Fruit fly (Drosophila melanogaster) whole organism, embryonic: ENCODE measurements around the gene CG15011.

Source experiments
- Blimp-1 ChIP-seq: fragments of 200-800 bp; sonication (Bioruptor generic); optimal IDR thresholded peaks from 3 replicates; lab custom pipeline; 2018; ENCODE audit warnings: missing biosample characterization, missing genetic modification characterization, mild to moderate bottlenecking, moderate library complexity, missing genetic modification reagents
- CG10543 ChIP-seq: fragments of 200-800 bp; sonication (Bioruptor generic); optimal IDR thresholded peaks from 3 replicates; lab custom pipeline; 2017; ENCODE audit warnings: missing biosample characterization, mild to moderate bottlenecking, missing genetic modification characterization, moderate library complexity
- CG10565 ChIP-seq: fragments of 200-800 bp; sonication (Bioruptor generic); optimal IDR thresholded peaks from 3 replicates; lab custom pipeline; 2016; ENCODE audit warnings: missing biosample characterization, mild to moderate bottlenecking, missing genetic modification characterization
- CG11247 ChIP-seq: fragments of 200-800 bp; sonication (Bioruptor generic); IDR thresholded peaks from 2 replicates; pipeline ENCODE4 v1.3.6; 2022; ENCODE audit warnings: missing biosample characterization, missing genetic modification characterization
- CG11398 ChIP-seq: fragments of 200-800 bp; sonication (Bioruptor generic); optimal IDR thresholded peaks from 2 replicates; lab custom pipeline; 2016; ENCODE audit warnings: missing biosample characterization, missing genetic modification characterization
- CG11695 ChIP-seq: fragments of 200-800 bp; sonication (Bioruptor generic); IDR thresholded peaks from 3 replicates; pipeline ENCODE4 v1.3.6; 2022; ENCODE audit warnings: missing biosample characterization, missing genetic modification characterization
- CG12155 ChIP-seq: fragments of 200-800 bp; sonication (Bioruptor generic); optimal IDR thresholded peaks from 3 replicates; lab custom pipeline; 2016; ENCODE audit warnings: missing biosample characterization, missing genetic modification characterization
- CG12942 ChIP-seq: fragments of 200-800 bp; sonication (Bioruptor generic); optimal IDR thresholded peaks from 3 replicates; lab custom pipeline; 2016; ENCODE audit warnings: missing biosample characterization, missing genetic modification characterization
- CG14050 ChIP-seq: fragments of 200-800 bp; sonication (Bioruptor generic); IDR thresholded peaks from 3 replicates; pipeline ENCODE4 v1.3.6; 2022; ENCODE audit warnings: missing biosample characterization, missing genetic modification characterization
- CG15601 ChIP-seq: fragments of 200-800 bp; sonication (Bioruptor generic); optimal IDR thresholded peaks from 3 replicates; lab custom pipeline; 2019; ENCODE audit warnings: missing biosample characterization, mild to moderate bottlenecking, missing genetic modification characterization, moderate library complexity
- CG1602 ChIP-seq: fragments of 200-800 bp; sonication (Bioruptor generic); optimal IDR thresholded peaks from 3 replicates; lab custom pipeline; 2016; ENCODE audit warnings: missing biosample characterization, missing genetic modification characterization
- CG2120 ChIP-seq: fragments of 200-800 bp; sonication (Bioruptor generic); optimal IDR thresholded peaks from 3 replicates; lab custom pipeline; 2016; ENCODE audit warnings: missing biosample characterization, missing genetic modification characterization
- CG31365 ChIP-seq: fragments of 200-800 bp; sonication (Bioruptor generic); optimal IDR thresholded peaks from 2 replicates; lab custom pipeline; 2018; ENCODE audit warnings: missing biosample characterization, mild to moderate bottlenecking, missing genetic modification characterization
- CG32772 ChIP-seq: fragments of 200-800 bp; sonication (Bioruptor generic); IDR thresholded peaks from 2 replicates; pipeline ENCODE4 v1.3.6; 2022; ENCODE audit warnings: missing biosample characterization, missing genetic modification characterization
- CG42726 ChIP-seq: fragments of 200-800 bp; sonication (Bioruptor generic); IDR thresholded peaks from 2 replicates; pipeline ENCODE4 v1.3.6; 2022; ENCODE audit warnings: missing biosample characterization, missing genetic modification characterization; ENCODE audit not compliant: partially characterized antibody
- CG4282 ChIP-seq: fragments of 200-800 bp; sonication (Bioruptor generic); optimal IDR thresholded peaks from 2 replicates; lab custom pipeline; 2016; ENCODE audit warnings: missing biosample characterization, missing genetic modification characterization
- CG5953 ChIP-seq: fragments of 200-800 bp; sonication (Bioruptor generic); IDR thresholded peaks from 2 replicates; pipeline ENCODE4 v1.3.6; 2022; ENCODE audit warnings: missing biosample characterization, missing genetic modification characterization
- CG7357 ChIP-seq: fragments of 200-800 bp; sonication (Bioruptor generic); IDR thresholded peaks from 3 replicates; pipeline ENCODE4 v1.3.6; 2022; ENCODE audit warnings: missing biosample characterization, missing genetic modification characterization
- CG7839 ChIP-seq: fragments of 200-800 bp; sonication (Bioruptor generic); optimal IDR thresholded peaks from 3 replicates; lab custom pipeline; 2018; ENCODE audit warnings: missing biosample characterization, mild to moderate bottlenecking, missing genetic modification characterization, moderate library complexity
- CG9797 ChIP-seq: fragments of 200-800 bp; sonication (Bioruptor generic); optimal IDR thresholded peaks from 3 replicates; lab custom pipeline; 2018; ENCODE audit warnings: missing biosample characterization, mild to moderate bottlenecking, missing genetic modification characterization
- CG9876 ChIP-seq: fragments of 200-800 bp; sonication (Bioruptor generic); optimal IDR thresholded peaks from 2 replicates; lab custom pipeline; 2016; ENCODE audit warnings: missing biosample characterization, missing genetic modification characterization
- CHES-1-like ChIP-seq: fragments of 200-800 bp; sonication (Bioruptor generic); optimal IDR thresholded peaks from 2 replicates; lab custom pipeline; 2016; ENCODE audit warnings: missing biosample characterization, missing genetic modification characterization
- CoRest ChIP-seq: fragments of 200-800 bp; sonication (Bioruptor generic); optimal IDR thresholded peaks from 3 replicates; lab custom pipeline; 2018; ENCODE audit warnings: missing biosample characterization, mild to moderate bottlenecking, missing genetic modification characterization, moderate library complexity
- Eip74EF ChIP-seq, 2 experiments: fragments of 200-800 bp in 1 of 2; fragments of >200 bp in 1 of 2; sonication (Bioruptor generic) in 1 of 2; optimal IDR thresholded peaks; 2 replicates each; lab custom pipeline; 2017 to 2019; ENCODE audit warnings: missing biosample characterization in 2 of 2, missing genetic modification characterization in 2 of 2, mild to moderate bottlenecking in 1 of 2, moderate library complexity in 1 of 2
- Hr3 ChIP-seq: fragments of 200-800 bp; sonication (Bioruptor generic); optimal IDR thresholded peaks from 3 replicates; lab custom pipeline; 2016; ENCODE audit warnings: missing biosample characterization, missing genetic modification characterization
- Mrtf ChIP-seq: fragments of 200-800 bp; sonication (Bioruptor generic); IDR thresholded peaks from 3 replicates; pipeline ENCODE4 v1.3.6; 2022; ENCODE audit warnings: missing biosample characterization, missing genetic modification characterization
- Ptx1 ChIP-seq: fragments of 200-800 bp; sonication (Bioruptor generic); IDR thresholded peaks from 2 replicates; pipeline ENCODE4 v1.3.6; 2022; ENCODE audit warnings: missing biosample characterization, missing genetic modification characterization
- YL-1 ChIP-seq: fragments of 200-800 bp; sonication (Bioruptor generic); optimal IDR thresholded peaks from 3 replicates; lab custom pipeline; 2017; ENCODE audit warnings: missing biosample characterization, mild to moderate bottlenecking, missing genetic modification characterization
- abd-A ChIP-seq: fragments of 200-800 bp; sonication (Bioruptor generic); optimal IDR thresholded peaks from 3 replicates; lab custom pipeline; 2019; ENCODE audit warnings: missing biosample characterization, mild to moderate bottlenecking, missing genetic modification characterization, moderate library complexity
- ash1 ChIP-seq: fragments of 200-800 bp; sonication (Bioruptor generic); optimal IDR thresholded peaks from 2 replicates; lab custom pipeline; 2018; ENCODE audit warnings: missing biosample characterization, mild to moderate bottlenecking, missing genetic modification characterization
- bowl ChIP-seq: fragments of 200-800 bp; sonication (Bioruptor generic); IDR thresholded peaks from 2 replicates; pipeline ENCODE4 v1.3.6; 2022; ENCODE audit warnings: missing biosample characterization, missing genetic modification characterization
- btn ChIP-seq: fragments of 200-800 bp; sonication (Bioruptor generic); optimal IDR thresholded peaks from 2 replicates; lab custom pipeline; 2016; ENCODE audit warnings: missing biosample characterization, missing genetic modification characterization
- cg ChIP-seq: fragments of 200-800 bp; sonication (Bioruptor generic); optimal IDR thresholded peaks from 3 replicates; lab custom pipeline; 2019; ENCODE audit warnings: missing biosample characterization, mild to moderate bottlenecking, missing genetic modification characterization, moderate library complexity
- chn ChIP-seq: fragments of 200-800 bp; sonication (Bioruptor generic); optimal IDR thresholded peaks from 2 replicates; lab custom pipeline; 2016; ENCODE audit warnings: missing biosample characterization, missing genetic modification characterization
- crp ChIP-seq, 2 experiments: fragments of 200-800 bp; sonication (Bioruptor generic); optimal IDR thresholded peaks; 2 replicates in 1 of 2; 3 replicates in 1 of 2; lab custom pipeline; 2017; ENCODE audit warnings: missing biosample characterization in 2 of 2, missing genetic modification characterization in 2 of 2, mild to moderate bottlenecking in 1 of 2, moderate library complexity in 1 of 2
- da ChIP-seq: fragments of 200-800 bp; sonication (Bioruptor generic); optimal IDR thresholded peaks from 2 replicates; lab custom pipeline; 2016; ENCODE audit warnings: missing biosample characterization, missing genetic modification characterization
- dpn ChIP-seq, 2 experiments: fragments of 200-800 bp; sonication (Bioruptor generic); optimal IDR thresholded peaks; 3 replicates each; lab custom pipeline; 2016; ENCODE audit warnings: missing biosample characterization in 2 of 2, missing genetic modification characterization in 2 of 2
- dysf ChIP-seq: fragments of 200-800 bp; sonication (Bioruptor generic); IDR thresholded peaks from 3 replicates; pipeline ENCODE4 v1.3.6; 2022; ENCODE audit warnings: missing biosample characterization, missing genetic modification characterization
- gcm2 ChIP-seq: fragments of 200-800 bp; sonication (Bioruptor generic); optimal IDR thresholded peaks from 2 replicates; lab custom pipeline; 2016; ENCODE audit warnings: missing biosample characterization, missing genetic modification characterization
- gsb-n ChIP-seq: fragments of 200-800 bp; sonication (Bioruptor generic); optimal IDR thresholded peaks from 3 replicates; lab custom pipeline; 2018; ENCODE audit warnings: missing biosample characterization, mild to moderate bottlenecking, missing genetic modification characterization
- h ChIP-seq: fragments of >200 bp; optimal IDR thresholded peaks from 2 replicates; lab custom pipeline; 2017
- hth ChIP-seq: fragments of >200 bp; optimal IDR thresholded peaks from 2 replicates; lab custom pipeline; 2017; ENCODE audit warnings: inconsistent platforms
- inv ChIP-seq: fragments of 200-800 bp; sonication (Bioruptor generic); IDR thresholded peaks from 2 replicates; pipeline ENCODE4 v1.3.6; 2022; ENCODE audit warnings: missing biosample characterization, missing genetic modification characterization; ENCODE audit not compliant: partially characterized antibody
- luna ChIP-seq: fragments of 200-800 bp; sonication (Bioruptor generic); optimal IDR thresholded peaks from 2 replicates; lab custom pipeline; 2016; ENCODE audit warnings: missing biosample characterization, missing genetic modification characterization
- nom ChIP-seq: fragments of 200-800 bp; sonication (Bioruptor generic); optimal IDR thresholded peaks from 2 replicates; lab custom pipeline; 2017; ENCODE audit warnings: missing biosample characterization, missing genetic modification characterization, mild to moderate bottlenecking, moderate library complexity, missing genetic modification reagents
- org-1 ChIP-seq: fragments of 200-800 bp; sonication (Bioruptor generic); optimal IDR thresholded peaks from 2 replicates; lab custom pipeline; 2017; ENCODE audit warnings: missing biosample characterization, missing genetic modification characterization
- pho ChIP-seq: fragments of 200-800 bp; sonication (Bioruptor generic); optimal IDR thresholded peaks from 2 replicates; lab custom pipeline; 2016; ENCODE audit warnings: missing biosample characterization, missing genetic modification characterization
- salm ChIP-seq: fragments of 200-800 bp; sonication (Bioruptor generic); optimal IDR thresholded peaks from 2 replicates; lab custom pipeline; 2018; ENCODE audit warnings: missing biosample characterization, mild to moderate bottlenecking, missing genetic modification characterization
- stwl ChIP-seq: fragments of 200-800 bp; sonication (Bioruptor generic); optimal IDR thresholded peaks from 3 replicates; lab custom pipeline; 2018; ENCODE audit warnings: missing biosample characterization, mild to moderate bottlenecking, missing genetic modification characterization, moderate library complexity
- tna ChIP-seq: fragments of 200-800 bp; sonication (Bioruptor generic); IDR thresholded peaks from 2 replicates; pipeline ENCODE4 v1.3.6; 2022; ENCODE audit warnings: missing biosample characterization, missing genetic modification characterization; ENCODE audit not compliant: partially characterized antibody

The CG15011 gene

DNA sequence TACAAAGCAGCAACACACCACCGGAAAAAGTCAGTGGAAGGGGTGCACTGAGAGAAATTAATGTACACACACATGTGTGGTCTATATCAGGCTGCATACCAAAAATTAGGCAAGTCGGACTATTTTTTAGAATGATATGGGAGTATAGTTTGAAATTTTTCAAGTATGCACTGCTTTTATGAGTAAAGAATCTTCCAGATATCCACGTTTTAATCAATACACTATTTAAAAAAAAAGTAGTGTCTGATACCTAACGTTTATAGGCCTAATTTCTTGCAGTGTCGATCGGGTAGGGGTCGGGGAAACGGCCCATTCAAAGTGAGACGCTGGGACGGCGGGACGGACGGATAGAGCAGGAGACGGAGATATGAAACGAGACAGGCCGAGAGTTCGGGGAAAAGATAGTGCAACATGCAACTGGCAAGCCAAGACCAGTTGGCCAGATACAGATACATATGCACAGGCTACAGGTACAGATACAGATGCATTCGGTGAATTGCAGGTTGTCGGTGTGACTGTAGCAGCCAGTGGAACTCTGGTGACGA, 28.5 kb downstream of the CG15011 start (continued):
- TF ChIP-seq nom (GFP tag; lab: Kevin White, UChicago) (peak; percentile 89), CHES-1-like (peak; percentile 89), CG9797 (GFP tag; lab: Kevin White, UChicago) (peak; percentile 42), CG5953 (peak; percentile 78), ash1 (no peak), Mrtf (GFP tag; lab: Robert Waterston, UW) (peak; percentile 83), CG11695 (GFP tag; lab: Robert Waterston, UW) (peak; percentile 86), CG14050 (peak; percentile 82), CG12942 (GFP tag; lab: Kevin White, UChicago) (peak; percentile 91), CG11247 (GFP tag; lab: Robert Waterston, UW) (peak; percentile 74), dpn (GFP tag; optimal IDR thresholded peaks at IDR 0.05; lab: Kevin White, UChicago) (peak; percentile 91 to 93), dysf (GFP tag; lab: Robert Waterston, UW) (peak; percentile 90), CG7839 (tag; lab: Kevin White, UChicago) (peak; percentile 95), abd-A (tag; lab: Kevin White, UChicago) (peak; percentile 73), da (GFP tag; lab: Kevin White, UChicago) (peak; percentile 76), chn (GFP tag; lab: Kevin White, UChicago) (peak; percentile 95), CG42726 (GFP tag; lab: Robert Waterston, UW) (no peak), CG31365 (tag; lab: Kevin White, UChicago) (peak; percentile 74), cg (GFP tag; lab: Kevin White, UChicago) (peak; percentile 69), gcm2 (GFP tag; lab: Kevin White, UChicago) (peak; percentile 72), bowl (GFP tag; lab: Robert Waterston, UW) (peak; percentile 73), CG7357 (GFP tag; lab: Robert Waterston, UW) (peak; percentile 83), CG9876 (GFP tag; lab: Kevin White, UChicago) (peak; percentile 77), Eip74EF (GFP tag; optimal IDR thresholded peaks at IDR 0.05; lab: Kevin White, UChicago) (peak in 1 of 2 experiments; percentile 94), CG10565 (GFP tag; lab: Kevin White, UChicago) (peak; percentile 66), tna (GFP tag; lab: Robert Waterston, UW) (no peak), hth (lab: Kevin White, UChicago) (no peak), luna (GFP tag; lab: Kevin White, UChicago) (peak; percentile 8), stwl (tag; lab: Kevin White, UChicago) (peak; percentile 51), Ptx1 (GFP tag; lab: Robert Waterston, UW) (peak; percentile 93), CG1602 (GFP tag; lab: Kevin White, UChicago) (peak; percentile 93), gsb-n (tag; lab: Kevin White, UChicago) (peak; percentile 96), crp (GFP tag; optimal IDR thresholded peaks at IDR 0.05; lab: Kevin White, UChicago) (peak in 1 of 2 experiments; percentile 66), org-1 (GFP tag; lab: Kevin White, UChicago) (peak; percentile 92), CG10543 (GFP tag; lab: Kevin White, UChicago) (peak; percentile 82), Blimp-1 (peak; percentile 94), CG15601 (tag; lab: Kevin White, UChicago) (peak; percentile 94), CG11398 (GFP tag; lab: Kevin White, UChicago) (peak; percentile 91), salm (peak; percentile 91), CG4282 (GFP tag; lab: Kevin White, UChicago) (peak; percentile 72), CG12155 (peak; percentile 85), inv (GFP tag; lab: Robert Waterston, UW) (no peak), YL-1 (GFP tag; lab: Kevin White, UChicago) (peak; percentile 80), CoRest (tag; lab: Kevin White, UChicago) (peak; percentile 95), CG2120 (GFP tag; lab: Kevin White, UChicago) (peak; percentile 43), btn (GFP tag; lab: Kevin White, UChicago) (peak; percentile 94), CG32772 (GFP tag; lab: Robert Waterston, UW) (peak; percentile 87), h (lab: Kevin White, UChicago) (no peak), pho (peak; percentile 57), Hr3 (peak; percentile 94)
